Worm (Caenorhabditis elegans) whole organism, L4 larva: ENCODE results near the gene C12D5.5.

ENCODE experiments used
- F26F4.8 ChIP-seq: fragments of 200-800 bp; sonication (Bioruptor generic); conservative IDR thresholded peaks from 2 replicates; pipeline ENCODE4 v1.3.6; 2022; ENCODE audit warnings: missing genetic modification characterization, missing compliant biosample characterization
- Y105C5A.15 ChIP-seq: fragments of 200-800 bp; sonication (Bioruptor generic); IDR thresholded peaks from 2 replicates; pipeline ENCODE4 v1.3.6; 2022; ENCODE audit warnings: missing genetic modification characterization, missing compliant biosample characterization
- ZK337.2 ChIP-seq: fragments of 200-800 bp; sonication (Bioruptor generic); IDR thresholded peaks from 2 replicates; pipeline ENCODE4 v1.3.6; 2022; ENCODE audit warnings: missing genetic modification reagents, missing genetic modification characterization, missing compliant biosample characterization
- aha-1 ChIP-seq: fragments of 150-350 bp; peaks from one replicate; lab custom pipeline; 2014; ENCODE audit warnings: missing biosample characterization, missing genetic modification characterization
- arid-1 ChIP-seq: fragments of 200-800 bp; sonication (Bioruptor generic); conservative IDR thresholded peaks from 2 replicates; pipeline ENCODE4 v1.3.6; 2022; ENCODE audit warnings: missing genetic modification reagents, missing genetic modification characterization, missing compliant biosample characterization
- attf-4 ChIP-seq: sonication (generic microtip); optimal IDR thresholded peaks from 3 replicates; lab custom pipeline; 2017; ENCODE audit warnings: missing biosample characterization, missing genetic modification characterization
- ceh-32 ChIP-seq: sonication (generic microtip); optimal IDR thresholded peaks from 2 replicates; lab custom pipeline; 2016; ENCODE audit warnings: mild to moderate bottlenecking, missing genetic modification characterization, missing compliant biosample characterization; ENCODE audit not compliant: poor library complexity
- ceh-44 ChIP-seq: fragments of 200-800 bp; sonication (Bioruptor generic); IDR thresholded peaks from 2 replicates; pipeline ENCODE4 v1.3.6; 2022; ENCODE audit warnings: missing genetic modification reagents, missing genetic modification characterization, missing compliant biosample characterization
- ceh-82 ChIP-seq: sonication (generic microtip); optimal IDR thresholded peaks from 2 replicates; lab custom pipeline; 2017; ENCODE audit warnings: missing biosample characterization, missing genetic modification characterization
- ces-1 ChIP-seq: fragments of 150-350 bp; sonication (generic microtip); optimal IDR thresholded peaks from 4 replicates; lab custom pipeline; 2014; ENCODE audit warnings: missing biosample characterization, missing genetic modification reagents, missing genetic modification characterization
- daf-19 ChIP-seq: fragments of 200-800 bp; sonication (Bioruptor generic); conservative IDR thresholded peaks from 2 replicates; pipeline ENCODE4 v1.3.6; 2022; ENCODE audit warnings: missing genetic modification characterization, missing compliant biosample characterization
- dmd-6 ChIP-seq: fragments of 200-800 bp; sonication (Bioruptor generic); IDR thresholded peaks from 2 replicates; pipeline ENCODE4 v1.3.6; 2022; ENCODE audit warnings: missing genetic modification reagents, missing genetic modification characterization, missing compliant biosample characterization
- dmd-9 ChIP-seq: fragments of 200-800 bp; sonication (Bioruptor generic); IDR thresholded peaks from 2 replicates; pipeline ENCODE4 v1.3.6; 2022; ENCODE audit warnings: missing genetic modification reagents, missing genetic modification characterization, missing compliant biosample characterization
- dpl-1 ChIP-seq: fragments of 150-350 bp; optimal IDR thresholded peaks from 2 replicates; lab custom pipeline; 2014; ENCODE audit warnings: missing biosample characterization, missing genetic modification reagents, missing genetic modification characterization
- fos-1 ChIP-seq: fragments of 150-350 bp; optimal IDR thresholded peaks from 2 replicates; lab custom pipeline; 2014; ENCODE audit warnings: missing biosample characterization, missing genetic modification characterization
- gei-8 ChIP-seq: fragments of 200-800 bp; sonication (Bioruptor generic); optimal IDR thresholded peaks from 2 replicates; lab custom pipeline; 2018; ENCODE audit warnings: mild to moderate bottlenecking, missing genetic modification characterization, missing compliant biosample characterization
- hlh-11 ChIP-seq: fragments of 200-800 bp; sonication (Bioruptor generic); optimal IDR thresholded peaks from 2 replicates; lab custom pipeline; 2018; ENCODE audit warnings: mild to moderate bottlenecking, missing genetic modification characterization, missing compliant biosample characterization
- hlh-30 ChIP-seq: sonication (generic microtip); optimal IDR thresholded peaks from 2 replicates; lab custom pipeline; 2017; ENCODE audit warnings: antibody characterized with exemption, mild to moderate bottlenecking, missing genetic modification characterization, missing compliant biosample characterization; ENCODE audit not compliant: insufficient read depth
- lim-7 ChIP-seq: fragments of 200-800 bp; sonication (Bioruptor generic); IDR thresholded peaks from 2 replicates; pipeline ENCODE4 v1.3.6; 2022; ENCODE audit warnings: missing genetic modification characterization, missing compliant biosample characterization
- lin-13 ChIP-seq: fragments of 150-350 bp; optimal IDR thresholded peaks from 2 replicates; lab custom pipeline; 2014; ENCODE audit warnings: missing biosample characterization, missing genetic modification reagents, missing genetic modification characterization
- lin-15B ChIP-seq: fragments of 150-350 bp; sonication (generic microtip); optimal IDR thresholded peaks from 3 replicates; lab custom pipeline; 2014; ENCODE audit warnings: missing biosample characterization, missing genetic modification characterization
- lin-39 ChIP-seq: fragments of 150-350 bp; optimal IDR thresholded peaks from 2 replicates; lab custom pipeline; 2014; ENCODE audit warnings: missing biosample characterization, missing genetic modification reagents, missing genetic modification characterization
- mdt-29 ChIP-seq: fragments of 200-800 bp; sonication (Bioruptor generic); IDR thresholded peaks from 2 replicates; pipeline ENCODE4 v1.3.6; 2022; ENCODE audit warnings: missing genetic modification reagents, missing genetic modification characterization, missing compliant biosample characterization
- mxl-3 ChIP-seq: fragments of 200-800 bp; sonication (Bioruptor generic); optimal IDR thresholded peaks from 2 replicates; lab custom pipeline; 2018; ENCODE audit warnings: mild to moderate bottlenecking, missing genetic modification characterization, missing compliant biosample characterization
- nhr-10 ChIP-seq: fragments of 150-350 bp; optimal IDR thresholded peaks from 2 replicates; lab custom pipeline; 2014; ENCODE audit warnings: missing biosample characterization, missing genetic modification characterization
- nhr-11 ChIP-seq: fragments of 150-350 bp; optimal IDR thresholded peaks from 2 replicates; lab custom pipeline; 2014; ENCODE audit warnings: missing biosample characterization, missing genetic modification characterization
- nhr-25 ChIP-seq: sonication (generic microtip); optimal IDR thresholded peaks from 2 replicates; lab custom pipeline; 2017; ENCODE audit warnings: missing genetic modification characterization, mild to moderate bottlenecking, missing compliant biosample characterization, antibody characterized with exemption, moderate library complexity, borderline replicate concordance; ENCODE audit not compliant: insufficient read depth
- nhr-48 ChIP-seq: sonication (generic microtip); optimal IDR thresholded peaks from 2 replicates; lab custom pipeline; 2016; ENCODE audit warnings: mild to moderate bottlenecking, missing genetic modification characterization, missing compliant biosample characterization
- nhr-76 ChIP-seq: fragments of 150-350 bp; optimal IDR thresholded peaks from 2 replicates; lab custom pipeline; 2014; ENCODE audit warnings: missing biosample characterization, missing genetic modification characterization
- pha-4 ChIP-seq, 2 experiments: fragments of 150-350 bp in 1 of 2; fragments of 200-800 bp in 1 of 2; sonication (Bioruptor generic) in 1 of 2; IDR thresholded peaks in 1 of 2; optimal IDR thresholded peaks in 1 of 2; 2 replicates each; pipeline versions ENCODE4 v1.3.6 to Lab custom; 2014 to 2022; ENCODE audit warnings: missing genetic modification characterization in 2 of 2, missing genetic modification reagents in 2 of 2, missing biosample characterization in 1 of 2, missing compliant biosample characterization in 1 of 2
- saeg-2 ChIP-seq: fragments of 200-800 bp; sonication (Bioruptor generic); IDR thresholded peaks from 2 replicates; pipeline ENCODE4 v1.3.6; 2022; ENCODE audit warnings: missing genetic modification reagents, missing genetic modification characterization, missing compliant biosample characterization
- sdz-12 ChIP-seq: fragments of 200-800 bp; sonication (Bioruptor generic); optimal IDR thresholded peaks from 2 replicates; lab custom pipeline; 2018; ENCODE audit warnings: mild to moderate bottlenecking, missing genetic modification characterization, missing compliant biosample characterization
- skn-1 ChIP-seq: fragments of 150-350 bp; optimal IDR thresholded peaks from 2 replicates; lab custom pipeline; 2014; ENCODE audit warnings: missing biosample characterization, missing genetic modification characterization
- snpc-4 ChIP-seq: fragments of 150-350 bp; optimal IDR thresholded peaks from 2 replicates; lab custom pipeline; 2014; ENCODE audit warnings: missing biosample characterization, missing genetic modification characterization
- spr-1 ChIP-seq: sonication (generic microtip); optimal IDR thresholded peaks from 2 replicates; lab custom pipeline; 2016; ENCODE audit warnings: mild to moderate bottlenecking, missing genetic modification characterization, missing compliant biosample characterization
- spr-3 ChIP-seq: fragments of 200-800 bp; sonication (Bioruptor generic); optimal IDR thresholded peaks from 2 replicates; lab custom pipeline; 2018; ENCODE audit warnings: mild to moderate bottlenecking, missing genetic modification characterization, missing compliant biosample characterization
- tag-97 ChIP-seq: fragments of 200-800 bp; sonication (Bioruptor generic); IDR thresholded peaks from 2 replicates; pipeline ENCODE4 v1.3.6; 2022; ENCODE audit warnings: missing genetic modification characterization, missing compliant biosample characterization
- unc-62 ChIP-seq, 3 experiments: fragments of 150-350 bp in 1 of 3; sonication (generic microtip); optimal IDR thresholded peaks in 2 of 3; peaks in 1 of 3; 1 replicate in 1 of 3; 2 replicates in 2 of 3; lab custom pipeline; 2014 to 2017; ENCODE audit warnings: missing biosample characterization in 3 of 3, missing genetic modification characterization in 3 of 3, missing genetic modification reagents in 3 of 3, missing genotype in 1 of 3
- vab-7 ChIP-seq: fragments of 200-800 bp; sonication (Bioruptor generic); IDR thresholded peaks from 2 replicates; pipeline ENCODE4 v1.3.6; 2022; ENCODE audit warnings: missing genetic modification reagents, missing genetic modification characterization, missing compliant biosample characterization

Gene C12D5.5

DNA sequence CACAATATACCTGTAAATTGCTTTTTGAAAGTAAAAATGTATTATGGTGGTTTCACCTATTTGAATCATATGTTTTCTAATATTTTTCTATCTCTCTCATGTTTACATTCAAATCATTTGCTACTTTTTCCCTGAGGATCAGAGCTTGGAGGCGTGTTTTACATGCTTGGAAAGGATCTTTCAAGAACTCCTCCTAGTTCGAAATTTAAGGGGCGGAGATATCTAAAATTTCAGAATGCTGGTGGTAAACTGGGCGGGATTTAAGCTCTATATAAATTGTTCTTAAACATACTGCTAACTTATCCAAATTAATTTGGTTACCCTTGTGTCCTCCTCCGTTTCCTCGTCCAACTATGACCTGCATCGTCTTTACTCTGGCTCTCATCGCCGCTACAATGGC is at the start of gene C12D5.5:
C12D5.5 (plus strand) TSS at position 301 of the 400 bp plus-strand sequence.
- TF ChIP-seq Y105C5A.15 (GFP tag; lab: Robert Waterston, UW): no peak
- no peak for TF ChIP-seq unc-62 (GFP tag; optimal IDR thresholded peaks at IDR 0.05 in 1 of 2; lab: Kevin White, UChicago)
- TF ChIP-seq unc-62 (tag; optimal IDR thresholded peaks at IDR 0.05; lab: Kevin White, UChicago): no peak
- no peak for TF ChIP-seq lim-7 (GFP tag; lab: Robert Waterston, UW)
- TF ChIP-seq nhr-76 (tag; lab: Kevin White, UChicago): no peak
- TF ChIP-seq vab-7 (GFP tag; lab: Robert Waterston, UW): no peak
- TF ChIP-seq ceh-44 (GFP tag; lab: Robert Waterston, UW): no peak
- TF ChIP-seq tag-97 (GFP tag; lab: Robert Waterston, UW): no peak
- TF ChIP-seq pha-4 (GFP tag; IDR thresholded peaks at IDR 0.05; lab: Robert Waterston, UW): no peak
- no peak for TF ChIP-seq pha-4 (tag; optimal IDR thresholded peaks at IDR 0.05; lab: Kevin White, UChicago)
- no peak for TF ChIP-seq ZK337.2
- TF ChIP-seq spr-3 (GFP tag; lab: Kevin White, UChicago): no peak
- TF ChIP-seq ces-1: no peak
- TF ChIP-seq dmd-6 (GFP tag; lab: Robert Waterston, UW): no peak
- no peak for TF ChIP-seq mdt-29
- no peak for TF ChIP-seq nhr-11 (tag; lab: Kevin White, UChicago)
- TF ChIP-seq hlh-11 (tag; lab: Kevin White, UChicago): no peak
- no peak for TF ChIP-seq arid-1 (GFP tag; lab: Robert Waterston, UW)
- TF ChIP-seq nhr-48: no peak
- no peak for TF ChIP-seq gei-8 (GFP tag; lab: Kevin White, UChicago)
- TF ChIP-seq hlh-30 (tag; lab: Kevin White, UChicago): no peak

DNA sequence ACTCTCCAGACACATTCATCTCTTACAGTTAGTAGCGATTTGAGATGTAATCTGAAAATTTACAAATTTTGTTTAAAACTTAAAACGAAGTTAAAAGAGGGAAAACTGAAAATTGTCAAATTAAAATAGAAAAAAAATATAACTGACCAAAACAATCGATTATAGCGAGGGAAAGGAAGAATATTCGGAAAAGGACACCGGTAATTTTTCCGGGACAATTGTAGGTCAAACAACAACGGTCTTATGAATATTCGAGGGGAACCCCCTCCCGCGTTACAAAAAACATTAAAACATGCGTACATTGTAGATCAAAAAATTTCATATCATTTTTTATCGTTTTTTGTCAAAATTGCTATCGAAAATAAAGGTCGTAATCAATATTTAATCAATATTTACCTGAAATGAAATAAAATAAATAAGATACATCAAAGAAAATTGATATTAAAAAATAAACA is 46.0 kb upstream of the C12D5.5 start, which contains the start of gene C50E3.12:
C50E3.12 (minus strand) TSS at position 51 of the 455 bp plus-strand sequence.
- TF ChIP-seq sdz-12 (no peak), dmd-9 (no peak), lin-13 (no peak), F26F4.8 (GFP tag; lab: Robert Waterston, UW) (no peak), ceh-82 (tag; lab: Kevin White, UChicago) (no peak), nhr-10 (tag; lab: Kevin White, UChicago) (no peak), saeg-2 (GFP tag; lab: Robert Waterston, UW) (no peak), spr-1 (tag; lab: Kevin White, UChicago) (no peak), dpl-1 (GFP tag; lab: Kevin White, UChicago) (no peak), nhr-25 (no peak), lim-7 (GFP tag; lab: Robert Waterston, UW) (no peak)
- TF ChIP-seq, all 104 proteins: peak for 0

DNA sequence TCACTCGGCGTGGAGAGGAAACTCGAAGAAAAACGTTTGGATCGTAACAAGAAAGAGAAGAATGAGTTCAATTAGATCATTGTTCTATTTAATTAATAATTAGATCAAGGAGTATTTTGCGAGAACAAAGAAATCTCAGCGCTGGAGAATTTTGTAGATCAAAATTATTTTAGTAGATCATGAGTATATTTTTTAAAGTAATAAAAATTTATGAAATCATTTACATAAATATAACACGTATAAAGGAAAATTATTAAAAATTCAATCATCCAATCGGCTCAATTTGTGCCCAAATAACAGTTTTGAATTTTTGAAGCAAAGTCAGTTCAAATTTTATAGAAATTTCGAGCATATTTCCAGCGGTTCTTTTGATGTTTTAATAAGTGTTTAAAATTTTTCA is 43.9 kb upstream of the C12D5.5 start, which contains the start of gene C50E3.13:
C50E3.13 (minus strand) TSS at position 101 of the 400 bp plus-strand sequence.
- TF ChIP-seq attf-4 (tag; lab: Kevin White, UChicago) (no peak), unc-62 (GFP tag; optimal IDR thresholded peaks at IDR 0.05 in 1 of 2; lab: Kevin White, UChicago) (no peak), unc-62 (tag; optimal IDR thresholded peaks at IDR 0.05; lab: Kevin White, UChicago) (no peak), hlh-11 (tag; lab: Kevin White, UChicago) (no peak), daf-19 (no peak), nhr-25 (no peak)

DNA sequence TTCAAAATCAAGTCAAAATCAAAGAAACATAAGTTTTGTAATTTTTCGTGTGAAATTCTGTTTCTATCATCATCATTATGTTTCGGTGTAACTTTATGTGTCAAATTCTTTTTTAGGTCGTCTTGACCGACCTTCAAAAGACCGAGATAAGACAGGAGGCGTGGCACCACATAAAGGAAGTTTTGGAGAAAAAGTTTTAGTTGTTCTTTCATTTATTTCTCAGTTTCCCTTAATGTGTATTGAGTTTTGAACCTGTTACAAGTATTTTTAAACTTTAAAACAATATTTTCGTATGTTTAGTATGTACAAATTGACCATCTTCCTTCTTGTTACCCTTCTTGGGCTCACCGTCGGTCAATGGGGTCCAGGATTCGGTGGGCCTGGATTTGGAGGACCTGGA is 43.4 kb upstream of the C12D5.5 start, which contains the start of gene grsp-4:
grsp-4 (plus strand) TSS at position 301 of the 400 bp plus-strand sequence.
- TF ChIP-seq aha-1 (peak; percentile 6), ceh-44 (GFP tag; lab: Robert Waterston, UW) (no peak)

DNA sequence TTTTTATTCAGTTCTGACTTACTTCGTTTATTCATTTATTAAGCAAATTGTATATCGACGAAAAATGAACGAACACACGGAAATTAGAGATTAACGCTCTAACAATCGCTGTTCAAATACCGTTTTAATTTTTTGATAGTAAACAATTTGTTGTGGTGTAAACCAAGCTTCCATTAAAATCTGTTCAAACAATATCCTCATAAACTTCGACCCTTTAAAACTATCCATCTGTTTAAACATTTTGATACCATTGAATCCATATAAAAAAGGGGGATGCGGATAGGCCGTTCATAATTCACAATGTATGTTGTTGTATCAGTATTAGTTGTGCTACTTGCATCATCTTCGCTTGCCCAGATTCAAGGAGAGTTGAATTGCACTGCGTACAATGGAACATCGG is 41.5 kb upstream of the C12D5.5 start, which contains the start of gene F07C4.6:
F07C4.6 (plus strand) TSS at position 301 of the 400 bp plus-strand sequence.
- TF ChIP-seq fos-1 (tag; lab: Kevin White, UChicago) (no peak), dmd-9 (no peak), ceh-32 (no peak), lin-39 (tag; lab: Kevin White, UChicago) (no peak), lin-15B (tag; lab: Kevin White, UChicago) (no peak), mxl-3 (GFP tag; lab: Kevin White, UChicago) (no peak), snpc-4 (tag; lab: Kevin White, UChicago) (no peak), mdt-29 (no peak), arid-1 (GFP tag; lab: Robert Waterston, UW) (no peak), skn-1 (no peak)
